Worm (Caenorhabditis elegans): Measurements from ENCODE around the gene chil-13.

DNA sequence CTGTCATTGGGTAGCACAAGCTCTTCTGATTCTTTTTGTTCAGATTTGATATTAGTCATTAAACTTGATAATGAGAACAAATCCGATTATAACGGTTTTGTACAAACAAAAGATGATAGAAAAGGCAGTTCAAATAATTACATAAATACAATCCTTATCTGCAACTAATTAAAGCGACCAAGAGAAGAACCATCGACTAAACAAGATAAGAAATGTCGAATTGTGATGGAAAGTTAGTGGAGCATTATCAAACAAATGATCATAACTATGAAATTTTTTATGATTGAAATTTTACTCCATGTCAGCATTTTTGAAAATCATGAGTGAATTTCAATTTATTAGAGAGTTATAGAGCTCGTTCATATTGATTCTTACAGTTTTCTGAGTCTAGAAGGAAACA, 30.3 kb upstream of the chil-13 start, which contains the start of gene chil-23:
- TF ChIP-seq pqm-1 (tag; optimal IDR thresholded peaks at IDR 0.05) (no peak), gmeb-2 (tag; optimal IDR thresholded peaks at IDR 0.05) (no peak), unc-86 (tag; optimal IDR thresholded peaks at IDR 0.05) (no peak), pag-3 (tag; optimal IDR thresholded peaks at IDR 0.05; ENCODE audit: borderline replicate concordance) (no peak)
